Fruit fly (Drosophila melanogaster): ENCODE results near the gene CG34353.

The CG34353 gene

dm6 chr3R:27926738-27927215 is 21.1 kb upstream of the CG34353 start:
- TF ChIP-seq cic (GFP tag; optimal IDR thresholded peaks at IDR 0.05) (peak; percentile 75), Hr96 (GFP tag; optimal IDR thresholded peaks at IDR 0.05) (peak; percentile 31), CG7045 (GFP tag; optimal IDR thresholded peaks at IDR 0.05) (no peak), Mnt (GFP tag; optimal IDR thresholded peaks at IDR 0.05) (peak; percentile 62)

DNA sequence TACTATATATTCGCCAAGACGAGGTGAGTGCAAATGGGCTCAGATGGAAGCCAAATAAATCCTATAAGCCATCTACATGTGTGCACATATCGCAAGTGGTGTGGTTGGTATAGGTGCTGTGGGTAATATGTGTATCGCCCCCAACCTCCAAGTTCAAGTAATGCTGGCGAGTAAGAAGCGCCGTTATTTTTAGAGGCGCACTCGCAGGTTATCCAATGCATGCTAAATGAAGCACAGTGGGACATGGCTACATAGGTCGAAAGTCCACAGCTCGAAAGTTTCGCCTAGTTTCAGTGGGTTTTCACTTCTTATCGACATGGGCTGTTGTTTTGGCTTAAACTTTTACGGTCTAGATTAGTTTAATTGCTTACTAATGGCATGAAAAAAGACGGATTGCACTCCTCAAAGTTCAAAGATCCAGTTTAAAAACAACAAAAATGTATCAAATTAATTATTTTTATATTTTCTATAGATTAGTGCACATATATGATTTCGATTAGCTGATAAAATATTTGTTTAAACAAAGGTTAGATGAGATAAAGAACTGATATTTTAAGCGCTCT is 20.4 kb upstream of the CG34353 start:
- TF ChIP-seq CG7045 (GFP tag; optimal IDR thresholded peaks at IDR 0.05): no peak
- TF ChIP-seq ovo (GFP tag; optimal IDR thresholded peaks at IDR 0.05): peak; percentile 68

- TF ChIP-seq Clk (GFP tag; optimal IDR thresholded peaks at IDR 0.05): peak; percentile 43
- no peak for TF ChIP-seq CG7101 (tag; optimal IDR thresholded peaks at IDR 0.05)
- peak; percentile 45 for TF ChIP-seq CG12768 (GFP tag; optimal IDR thresholded peaks at IDR 0.05)
- no peak for TF ChIP-seq CG1620 (GFP tag; optimal IDR thresholded peaks at IDR 0.05)
- TF ChIP-seq Crg-1 (GFP tag; optimal IDR thresholded peaks at IDR 0.05): peak; percentile 40
- peak; percentile 23 for TF ChIP-seq pad (GFP tag; optimal IDR thresholded peaks at IDR 0.05)
- no peak for TF ChIP-seq ovo (GFP tag; optimal IDR thresholded peaks at IDR 0.05)
- TF ChIP-seq CG33017 (tag; optimal IDR thresholded peaks at IDR 0.05): no peak
- peak; percentile 45 for TF ChIP-seq bab1 (GFP tag; optimal IDR thresholded peaks at IDR 0.05)
- TF ChIP-seq CG11617 (GFP tag; optimal IDR thresholded peaks at IDR 0.05): peak; percentile 61
- TF ChIP-seq cic (GFP tag; optimal IDR thresholded peaks at IDR 0.05): peak; percentile 73
- peak; percentile 33 for TF ChIP-seq CG14711 (tag; optimal IDR thresholded peaks at IDR 0.05)
- TF ChIP-seq Hr96 (GFP tag; optimal IDR thresholded peaks at IDR 0.05): peak; percentile 11
- TF ChIP-seq kay (GFP tag; ENCODE audit: borderline replicate concordance): peak; percentile 87
- TF ChIP-seq CG5204 (GFP tag; optimal IDR thresholded peaks at IDR 0.05): peak; percentile 48
- TF ChIP-seq toe (GFP tag; optimal IDR thresholded peaks at IDR 0.05): peak; percentile 76
- peak; percentile 75 for TF ChIP-seq Mnt (GFP tag; optimal IDR thresholded peaks at IDR 0.05)
- TF ChIP-seq cnc (optimal IDR thresholded peaks at IDR 0.05): no peak
- peak; percentile 14 for TF ChIP-seq CG7045 (GFP tag; optimal IDR thresholded peaks at IDR 0.05)
- TF ChIP-seq tj (GFP tag; optimal IDR thresholded peaks at IDR 0.05): peak; percentile 16
Observed at dm6 chr3R:27925000-27925970, 19.6 kb upstream of the CG34353 start, which contains the start of gene mino. TSS of gene mino (plus strand) at chr3R:27925191.

- TF ChIP-seq cnc (optimal IDR thresholded peaks at IDR 0.05): no peak
- TF ChIP-seq toe (GFP tag; optimal IDR thresholded peaks at IDR 0.05): peak; percentile 82
- peak; percentile 84 for TF ChIP-seq CG33017 (tag; optimal IDR thresholded peaks at IDR 0.05)
- TF ChIP-seq tj (GFP tag; optimal IDR thresholded peaks at IDR 0.05): peak; percentile 80
- peak; percentile 92 for TF ChIP-seq Crg-1 (GFP tag; optimal IDR thresholded peaks at IDR 0.05)
- peak; percentile 85 for TF ChIP-seq CG12768 (GFP tag; optimal IDR thresholded peaks at IDR 0.05)
- no peak for TF ChIP-seq kay (GFP tag; ENCODE audit: borderline replicate concordance)
- TF ChIP-seq CG7101 (tag; optimal IDR thresholded peaks at IDR 0.05): peak; percentile 92
- TF ChIP-seq bab1 (GFP tag; optimal IDR thresholded peaks at IDR 0.05): peak; percentile 64
- peak; percentile 72 for TF ChIP-seq cic (GFP tag; optimal IDR thresholded peaks at IDR 0.05)
- peak; percentile 75 for TF ChIP-seq pad (GFP tag; optimal IDR thresholded peaks at IDR 0.05)
- TF ChIP-seq CG14711 (tag; optimal IDR thresholded peaks at IDR 0.05): peak; percentile 59
- peak; percentile 84 for TF ChIP-seq CG5204 (GFP tag; optimal IDR thresholded peaks at IDR 0.05)
- peak; percentile 46 for TF ChIP-seq Clk (GFP tag; optimal IDR thresholded peaks at IDR 0.05)
- TF ChIP-seq CG7045 (GFP tag; optimal IDR thresholded peaks at IDR 0.05): peak; percentile 89
- TF ChIP-seq Hr96 (GFP tag; optimal IDR thresholded peaks at IDR 0.05): peak; percentile 91
- TF ChIP-seq ovo (GFP tag; optimal IDR thresholded peaks at IDR 0.05): peak; percentile 83
- TF ChIP-seq CG11617 (GFP tag; optimal IDR thresholded peaks at IDR 0.05): peak; percentile 95
- TF ChIP-seq Mnt (GFP tag; optimal IDR thresholded peaks at IDR 0.05): peak; percentile 93
- TF ChIP-seq CG1620 (GFP tag; optimal IDR thresholded peaks at IDR 0.05): peak; percentile 91
Observed at dm6 chr3R:27922673-27923175, 17.1 kb upstream of the CG34353 start, which contains the start of gene RpL4. TSS of gene RpL4 (plus strand) at chr3R:27922821.

- no peak for TF ChIP-seq pad (GFP tag; optimal IDR thresholded peaks at IDR 0.05)
- TF ChIP-seq kay (GFP tag; ENCODE audit: borderline replicate concordance): no peak
- no peak for TF ChIP-seq Hr96 (GFP tag; optimal IDR thresholded peaks at IDR 0.05)
- no peak for TF ChIP-seq Mnt (GFP tag; optimal IDR thresholded peaks at IDR 0.05)
- TF ChIP-seq toe (GFP tag; optimal IDR thresholded peaks at IDR 0.05): no peak
- no peak for TF ChIP-seq Crg-1 (GFP tag; optimal IDR thresholded peaks at IDR 0.05)
- TF ChIP-seq tj (GFP tag; optimal IDR thresholded peaks at IDR 0.05): no peak
- TF ChIP-seq CG5204 (GFP tag; optimal IDR thresholded peaks at IDR 0.05): no peak
- no peak for TF ChIP-seq CG33017 (tag; optimal IDR thresholded peaks at IDR 0.05)
- TF ChIP-seq CG7045 (GFP tag; optimal IDR thresholded peaks at IDR 0.05): no peak
- no peak for TF ChIP-seq cnc (optimal IDR thresholded peaks at IDR 0.05)
- TF ChIP-seq CG12768 (GFP tag; optimal IDR thresholded peaks at IDR 0.05): no peak
- TF ChIP-seq CG14711 (tag; optimal IDR thresholded peaks at IDR 0.05): no peak
- no peak for TF ChIP-seq CG1620 (GFP tag; optimal IDR thresholded peaks at IDR 0.05)
- no peak for TF ChIP-seq ovo (GFP tag; optimal IDR thresholded peaks at IDR 0.05)
- TF ChIP-seq Clk (GFP tag; optimal IDR thresholded peaks at IDR 0.05): no peak
- no peak for TF ChIP-seq CG11617 (GFP tag; optimal IDR thresholded peaks at IDR 0.05)
- no peak for TF ChIP-seq CG7101 (tag; optimal IDR thresholded peaks at IDR 0.05)
- TF ChIP-seq cic (GFP tag; optimal IDR thresholded peaks at IDR 0.05): no peak
- TF ChIP-seq bab1 (GFP tag; optimal IDR thresholded peaks at IDR 0.05): no peak
Observed at dm6 chr3R:27921982-27922672, 16.5 kb upstream of the CG34353 start, which contains the start of gene BCAS2. TSS of gene BCAS2 (minus strand) at chr3R:27922356.
